Worm (Caenorhabditis elegans): ENCODE measurements around the gene C05D12.4.

- TF ChIP-seq nfya-1 (tag; optimal IDR thresholded peaks at IDR 0.05; ENCODE audit: borderline replicate concordance, insufficient read depth) (no peak), F22D6.2 (tag; optimal IDR thresholded peaks at IDR 0.05) (no peak), ets-4 (GFP tag; optimal IDR thresholded peaks at IDR 0.05) (no peak), chd-7 (tag; optimal IDR thresholded peaks at IDR 0.05) (no peak), egrh-3 (GFP tag; IDR thresholded peaks at IDR 0.05) (no peak), zim-3 (tag; optimal IDR thresholded peaks at IDR 0.05) (no peak), snpc-4 (GFP tag; optimal IDR thresholded peaks at IDR 0.05) (no peak), snpc-4 (tag; optimal IDR thresholded peaks at IDR 0.05) (peak in 2 of 4 experiments; percentile 43 to 50), lin-35 (GFP tag; optimal IDR thresholded peaks at IDR 0.05) (no peak)
Measured at ce11 chrII:11472542-11472941, 40.9 kb downstream of the C05D12.4 start.

Measured in whole organism, young adult.